Worm (Caenorhabditis elegans) whole organism, L3 larva: ENCODE measurements around the gene F37A8.1.

ENCODE experiments used
- ZK546.5 ChIP-seq: sonication (generic microtip); optimal IDR thresholded peaks from 2 replicates; lab custom pipeline; 2017; ENCODE audit warnings: missing biosample characterization, missing genetic modification characterization
- ama-1 ChIP-seq: fragments of 150-350 bp; optimal IDR thresholded peaks from 2 replicates; lab custom pipeline; 2018
- ceh-16 ChIP-seq: sonication (generic microtip); optimal IDR thresholded peaks from 2 replicates; lab custom pipeline; 2017; ENCODE audit warnings: missing biosample characterization, missing genetic modification characterization
- ceh-9 ChIP-seq: sonication (generic microtip); optimal IDR thresholded peaks from 2 replicates; lab custom pipeline; 2018; ENCODE audit warnings: missing biosample characterization, missing genetic modification characterization
- elt-2 ChIP-seq: sonication (generic microtip); optimal IDR thresholded peaks from 2 replicates; lab custom pipeline; 2016; ENCODE audit warnings: missing genetic modification reagents, mild to moderate bottlenecking, missing genetic modification characterization, missing compliant biosample characterization
- fkh-2 ChIP-seq: fragments of 150-350 bp; optimal IDR thresholded peaks from 2 replicates; lab custom pipeline; 2014; ENCODE audit warnings: missing biosample characterization, missing genetic modification reagents, missing genetic modification characterization
- hmg-11 ChIP-seq: sonication (generic microtip); optimal IDR thresholded peaks from 2 replicates; lab custom pipeline; 2016; ENCODE audit warnings: missing genetic modification characterization, missing compliant biosample characterization
- lin-39 ChIP-seq: fragments of 150-350 bp; optimal IDR thresholded peaks from 2 replicates; lab custom pipeline; 2018; ENCODE audit warnings: missing biosample characterization, missing genetic modification reagents, missing genetic modification characterization
- nfya-1 ChIP-seq: sonication (generic microtip); optimal IDR thresholded peaks from 2 replicates; lab custom pipeline; 2017; ENCODE audit warnings: missing genetic modification characterization, mild to moderate bottlenecking, missing compliant biosample characterization, antibody characterized with exemption, moderate library complexity; ENCODE audit not compliant: insufficient read depth
- nhr-25 ChIP-seq: sonication (generic microtip); optimal IDR thresholded peaks from 2 replicates; lab custom pipeline; 2017; ENCODE audit warnings: missing biosample characterization, missing genetic modification characterization
- nhr-43 ChIP-seq: sonication (generic microtip); optimal IDR thresholded peaks from 2 replicates; lab custom pipeline; 2016; ENCODE audit warnings: mild to moderate bottlenecking, missing genetic modification characterization, missing compliant biosample characterization; ENCODE audit not compliant: poor library complexity, severe bottlenecking
- nhr-67 ChIP-seq: fragments of 150-350 bp; optimal IDR thresholded peaks from 2 replicates; lab custom pipeline; 2014; ENCODE audit warnings: missing biosample characterization, missing genetic modification characterization
- pha-4 ChIP-seq: fragments of 150-350 bp; optimal IDR thresholded peaks from 2 replicates; lab custom pipeline; 2014; ENCODE audit warnings: missing biosample characterization, missing genetic modification reagents, missing genetic modification characterization
- skn-1 ChIP-seq: fragments of 150-350 bp; optimal IDR thresholded peaks from 2 replicates; lab custom pipeline; 2014; ENCODE audit warnings: missing biosample characterization, missing genetic modification characterization
- tbx-2 ChIP-seq: sonication (generic microtip); optimal IDR thresholded peaks from 2 replicates; lab custom pipeline; 2016; ENCODE audit warnings: mild to moderate bottlenecking, missing genetic modification characterization, missing compliant biosample characterization
- unc-39 ChIP-seq: sonication (generic microtip); optimal IDR thresholded peaks from 4 replicates; lab custom pipeline; 2017; ENCODE audit warnings: missing biosample characterization, missing genetic modification characterization
- ztf-11 ChIP-seq: fragments of 150-350 bp; optimal IDR thresholded peaks from 2 replicates; lab custom pipeline; 2014; ENCODE audit warnings: missing biosample characterization, missing genetic modification characterization

Gene F37A8.1

DNA sequence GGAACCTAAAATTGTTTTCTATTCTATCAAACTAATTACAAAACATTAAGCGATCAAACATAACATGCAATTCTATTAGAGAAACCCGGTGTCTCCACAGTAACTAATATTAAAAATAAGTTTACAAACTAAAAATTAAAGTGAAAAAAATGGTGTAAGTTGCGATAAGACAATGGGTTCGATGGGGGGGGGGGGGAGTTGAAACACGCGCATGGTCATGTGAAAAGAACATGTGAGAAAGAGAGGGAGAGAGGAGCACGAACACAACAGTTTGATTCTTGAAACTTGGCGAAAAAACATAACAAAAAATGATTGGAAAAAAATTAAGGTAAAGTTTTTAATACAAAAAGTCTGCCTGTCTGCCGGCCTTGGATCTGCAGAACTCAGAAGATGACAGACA lies 48.8 kb downstream of the F37A8.1 start:
- TF ChIP-seq fkh-2 (no peak), hmg-11 (tag; lab: Kevin White, UChicago) (no peak), nfya-1 (tag; lab: Kevin White, UChicago) (no peak), tbx-2 (tag; lab: Kevin White, UChicago) (no peak), ceh-9 (tag; lab: Kevin White, UChicago) (no peak), elt-2 (peak; percentile 26), pha-4 (tag; lab: Kevin White, UChicago) (peak; percentile 5), ceh-16 (tag; lab: Kevin White, UChicago) (no peak), skn-1 (tag; lab: Kevin White, UChicago) (no peak), nhr-43 (no peak), unc-39 (tag; lab: Kevin White, UChicago) (no peak), ZK546.5 (no peak), ztf-11 (tag; lab: Kevin White, UChicago) (no peak), nhr-67 (tag; lab: Kevin White, UChicago) (no peak), ama-1 (lab: Kevin White, UChicago) (no peak)

DNA sequence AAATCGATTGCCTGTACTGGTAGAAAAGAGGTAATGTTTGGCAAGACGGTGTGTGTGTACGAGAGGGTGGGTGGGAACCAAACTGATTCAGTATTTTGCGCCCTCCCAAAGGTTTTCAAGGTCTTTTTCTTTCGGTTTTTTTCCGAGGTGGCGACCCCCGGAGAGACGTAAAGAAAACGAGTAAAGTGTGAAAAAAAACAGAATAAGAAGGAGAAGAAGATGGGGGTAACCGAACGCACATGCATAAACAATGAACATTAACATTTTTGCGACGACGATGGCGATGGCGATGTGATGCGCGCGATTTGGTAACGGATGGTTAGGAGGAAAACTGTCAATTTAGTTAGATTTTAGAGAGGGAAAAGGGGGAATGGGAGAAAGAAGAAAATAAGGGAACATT lies 50.2 kb downstream of the F37A8.1 start:
- no peak for TF ChIP-seq ZK546.5
- TF ChIP-seq lin-39 (tag; lab: Kevin White, UChicago) = peak; percentile 38
- peak; percentile 25 for TF ChIP-seq pha-4 (tag; lab: Kevin White, UChicago)
- TF ChIP-seq nhr-25 (tag; lab: Kevin White, UChicago) = peak; percentile 46
- TF ChIP-seq, all 47 proteins: peak for 3
